Worm (Caenorhabditis elegans) whole organism, mixed stage, embryonic: ENCODE data around the gene cbn-1.

ENCODE experiments used
- ceh-43 ChIP-seq: fragments of 200-800 bp; sonication (Bioruptor generic); optimal IDR thresholded peaks from 2 replicates; lab custom pipeline; 2018; ENCODE audit warnings: mild to moderate bottlenecking, missing genetic modification characterization, moderate library complexity, missing compliant biosample characterization
- ces-1 ChIP-seq: fragments of 150-350 bp; optimal IDR thresholded peaks from 2 replicates; lab custom pipeline; 2014; ENCODE audit warnings: missing biosample characterization, missing genetic modification reagents, missing genetic modification characterization
- elt-1 ChIP-seq: sonication (generic microtip); optimal IDR thresholded peaks from 2 replicates; lab custom pipeline; 2017; ENCODE audit warnings: missing genetic modification characterization, mild to moderate bottlenecking, missing compliant biosample characterization, antibody characterized with exemption, moderate library complexity, borderline replicate concordance; ENCODE audit not compliant: insufficient read depth
- elt-3 ChIP-seq: fragments of 150-350 bp; optimal IDR thresholded peaks from 2 replicates; lab custom pipeline; 2014; ENCODE audit warnings: missing biosample characterization, missing genetic modification characterization
- flh-1 ChIP-seq: fragments of 200-800 bp; sonication (Bioruptor generic); optimal IDR thresholded peaks from 2 replicates; lab custom pipeline; 2018; ENCODE audit warnings: mild to moderate bottlenecking, missing genetic modification characterization, moderate library complexity, missing compliant biosample characterization
- nhr-12 ChIP-seq: fragments of 150-350 bp; optimal IDR thresholded peaks from 2 replicates; lab custom pipeline; 2014; ENCODE audit warnings: missing biosample characterization, missing genetic modification characterization
- nhr-237 ChIP-seq: fragments of 150-350 bp; optimal IDR thresholded peaks from 2 replicates; lab custom pipeline; 2014; ENCODE audit warnings: missing biosample characterization, missing genetic modification characterization
- nhr-28 ChIP-seq: fragments of 150-350 bp; optimal IDR thresholded peaks from 2 replicates; lab custom pipeline; 2014; ENCODE audit warnings: missing biosample characterization, missing genetic modification characterization
- nhr-76 ChIP-seq: sonication (generic microtip); optimal IDR thresholded peaks from 2 replicates; lab custom pipeline; 2017; ENCODE audit warnings: missing biosample characterization, missing genetic modification characterization
- pha-4 ChIP-seq: fragments of 150-350 bp; optimal IDR thresholded peaks from 2 replicates; lab custom pipeline; 2018; ENCODE audit warnings: missing biosample characterization, missing genetic modification reagents, missing genetic modification characterization
- unc-120 ChIP-seq: sonication (generic microtip); optimal IDR thresholded peaks from 2 replicates; lab custom pipeline; 2017; ENCODE audit warnings: missing genetic modification characterization, missing compliant biosample characterization; ENCODE audit not compliant: poor library complexity, severe bottlenecking
- unc-62 ChIP-seq: fragments of 150-350 bp; optimal IDR thresholded peaks from 2 replicates; lab custom pipeline; 2014; ENCODE audit warnings: missing biosample characterization, missing genetic modification reagents, missing genetic modification characterization
- zip-8 ChIP-seq: fragments of 150-350 bp; optimal IDR thresholded peaks from 2 replicates; lab custom pipeline; 2014; ENCODE audit warnings: missing biosample characterization, missing genetic modification characterization

ce11 chrII:299684-300083 is 32.6 kb downstream of the cbn-1 start, which contains the start of gene K01A2.6:
- TF ChIP-seq elt-3 (tag; lab: Kevin White, UChicago) (no peak), ces-1 (GFP tag; lab: Kevin White, UChicago) (no peak), unc-62 (GFP tag; lab: Kevin White, UChicago) (no peak), nhr-76 (tag; lab: Kevin White, UChicago) (no peak), elt-1 (no peak), pha-4 (tag; lab: Kevin White, UChicago) (no peak), ceh-43 (GFP tag; lab: Kevin White, UChicago) (no peak), flh-1 (GFP tag; lab: Kevin White, UChicago) (no peak), nhr-28 (no peak), nhr-12 (tag; lab: Kevin White, UChicago) (no peak), nhr-237 (tag; lab: Kevin White, UChicago) (no peak), zip-8 (tag; lab: Kevin White, UChicago) (no peak), unc-120 (tag; lab: Kevin White, UChicago) (no peak)
